Fruit fly (Drosophila melanogaster) whole organism, embryonic: ENCODE results near the gene Jhbp2.
A peak's percentile ranks its signal among the peaks of the same experiment; 100 is the strongest.

ENCODE experiments used
- Antp ChIP-seq: fragments of 200-800 bp; sonication (Bioruptor generic); optimal IDR thresholded peaks from 3 replicates; lab custom pipeline; 2016; ENCODE audit warnings: missing biosample characterization, missing genetic modification characterization
- Atf6 ChIP-seq: fragments of 200-800 bp; sonication (Bioruptor generic); IDR thresholded peaks from 2 replicates; pipeline ENCODE4 v1.3.6; 2022; ENCODE audit warnings: missing biosample characterization, missing genetic modification characterization
- CG10959 ChIP-seq: fragments of 200-800 bp; sonication (Bioruptor generic); IDR thresholded peaks from 2 replicates; pipeline ENCODE4 v1.3.6; 2022; ENCODE audit warnings: missing biosample characterization, missing genetic modification characterization
- CG15479 ChIP-seq: fragments of 200-800 bp; sonication (Bioruptor generic); optimal IDR thresholded peaks from 3 replicates; lab custom pipeline; 2019; ENCODE audit warnings: missing biosample characterization, mild to moderate bottlenecking, missing genetic modification characterization, moderate library complexity
- CG15696 ChIP-seq: fragments of 200-800 bp; sonication (Bioruptor generic); optimal IDR thresholded peaks from 2 replicates; lab custom pipeline; 2019; ENCODE audit warnings: missing biosample characterization, mild to moderate bottlenecking, missing genetic modification characterization, moderate library complexity
- CG17829 ChIP-seq: fragments of 200-800 bp; optimal IDR thresholded peaks from 2 replicates; lab custom pipeline; 2019; ENCODE audit warnings: missing biosample characterization, mild to moderate bottlenecking, missing genetic modification characterization, moderate library complexity
- CG18262 ChIP-seq: fragments of 200-800 bp; optimal IDR thresholded peaks from 3 replicates; lab custom pipeline; 2019; ENCODE audit warnings: missing biosample characterization, mild to moderate bottlenecking, missing genetic modification characterization, moderate library complexity
- CG2116 ChIP-seq: fragments of 200-800 bp; sonication (Bioruptor generic); optimal IDR thresholded peaks from 3 replicates; lab custom pipeline; 2018; ENCODE audit warnings: missing biosample characterization, mild to moderate bottlenecking, missing genetic modification characterization
- CG2199 ChIP-seq: fragments of 200-800 bp; sonication (Bioruptor generic); IDR thresholded peaks from 3 replicates; pipeline ENCODE4 v1.3.6; 2022; ENCODE audit warnings: missing biosample characterization, missing genetic modification characterization
- CG2712 ChIP-seq: fragments of 200-800 bp; optimal IDR thresholded peaks from 3 replicates; lab custom pipeline; 2019; ENCODE audit warnings: missing biosample characterization, mild to moderate bottlenecking, missing genetic modification characterization, moderate library complexity
- CG34224 ChIP-seq: fragments of 200-800 bp; sonication (Bioruptor generic); IDR thresholded peaks from 3 replicates; pipeline ENCODE4 v1.3.6; 2022; ENCODE audit warnings: missing biosample characterization, missing genetic modification characterization; ENCODE audit not compliant: partially characterized antibody
- CG8924 ChIP-seq: fragments of 200-800 bp; optimal IDR thresholded peaks from 3 replicates; lab custom pipeline; 2019; ENCODE audit warnings: missing biosample characterization, mild to moderate bottlenecking, missing genetic modification characterization, moderate library complexity
- Camta ChIP-seq: fragments of 200-800 bp; sonication (Bioruptor generic); optimal IDR thresholded peaks from 2 replicates; lab custom pipeline; 2016; ENCODE audit warnings: missing biosample characterization, missing genetic modification characterization
- D19A ChIP-seq: fragments of 200-800 bp; optimal IDR thresholded peaks from 3 replicates; lab custom pipeline; 2019; ENCODE audit warnings: missing biosample characterization, mild to moderate bottlenecking, missing genetic modification characterization, moderate library complexity
- E2f1 ChIP-seq: fragments of 200-800 bp; sonication (Bioruptor generic); IDR thresholded peaks from 2 replicates; pipeline ENCODE4 v1.3.6; 2022; ENCODE audit warnings: missing biosample characterization, missing genetic modification characterization
- Ets65A ChIP-seq: fragments of 200-800 bp; sonication (Bioruptor generic); peaks from one replicate; lab custom pipeline; 2016; ENCODE audit warnings: missing biosample characterization, missing genetic modification characterization
- Hr51 ChIP-seq, 2 experiments: fragments of 200-800 bp; sonication (Bioruptor generic); optimal IDR thresholded peaks; 2 replicates in 1 of 2; 3 replicates in 1 of 2; lab custom pipeline; 2016 to 2018; ENCODE audit warnings: missing biosample characterization in 2 of 2, missing genetic modification characterization in 2 of 2, mild to moderate bottlenecking in 1 of 2, moderate library complexity in 1 of 2
- Kr ChIP-seq: fragments of 200-800 bp; sonication (Bioruptor generic); optimal IDR thresholded peaks from 2 replicates; lab custom pipeline; 2017; ENCODE audit warnings: missing biosample characterization, mild to moderate bottlenecking, missing genetic modification characterization
- MBD-R2 ChIP-seq: fragments of 200-800 bp; sonication (Bioruptor generic); IDR thresholded peaks from 2 replicates; pipeline ENCODE4 v1.3.6; 2022; ENCODE audit warnings: missing biosample characterization, missing genetic modification characterization
- Med ChIP-seq: fragments of 200-800 bp; sonication (Bioruptor generic); peaks from one replicate; lab custom pipeline; 2016; ENCODE audit warnings: missing biosample characterization, missing genetic modification characterization, mild to moderate bottlenecking, inconsistent platforms, moderate library complexity
- Optix ChIP-seq: fragments of 200-800 bp; sonication (Bioruptor generic); IDR thresholded peaks from 3 replicates; pipeline ENCODE4 v1.3.6; 2022; ENCODE audit warnings: missing biosample characterization, missing genetic modification characterization
- Pdp1 ChIP-seq, 2 experiments: fragments of 200-800 bp; sonication (Bioruptor generic); optimal IDR thresholded peaks; 3 replicates each; lab custom pipeline; 2016; ENCODE audit warnings: missing biosample characterization in 2 of 2, missing genetic modification characterization in 2 of 2, mild to moderate bottlenecking in 1 of 2, moderate library complexity in 1 of 2
- Side ChIP-seq: fragments of 200-800 bp; sonication (Bioruptor generic); optimal IDR thresholded peaks from 2 replicates; lab custom pipeline; 2016; ENCODE audit warnings: missing biosample characterization, missing genetic modification characterization
- Sry-δ ChIP-seq: fragments of 200-800 bp; sonication (Bioruptor generic); optimal IDR thresholded peaks from 2 replicates; lab custom pipeline; 2016; ENCODE audit warnings: missing biosample characterization, missing genetic modification characterization
- Trl ChIP-seq, 3 experiments: fragments of >200 bp in 2 of 3; fragments of 200-800 bp in 1 of 3; sonication (Bioruptor generic) in 1 of 3; optimal IDR thresholded peaks; 2 replicates in 1 of 3; 3 replicates in 2 of 3; lab custom pipeline; 2016 to 2017; ENCODE audit warnings: missing biosample characterization in 1 of 3, missing genetic modification characterization in 1 of 3
- Xrp1 ChIP-seq: fragments of 200-800 bp; sonication (Bioruptor generic); IDR thresholded peaks from 2 replicates; pipeline ENCODE4 v1.3.6; 2022; ENCODE audit warnings: missing biosample characterization, missing genetic modification characterization
- ash1 ChIP-seq: fragments of 200-800 bp; sonication (Bioruptor generic); optimal IDR thresholded peaks from 2 replicates; lab custom pipeline; 2018; ENCODE audit warnings: missing biosample characterization, mild to moderate bottlenecking, missing genetic modification characterization
- bbx ChIP-seq: fragments of 200-800 bp; sonication (Bioruptor generic); IDR thresholded peaks from 2 replicates; pipeline ENCODE4 v1.3.6; 2022; ENCODE audit warnings: missing biosample characterization, missing genetic modification characterization; ENCODE audit not compliant: partially characterized antibody
- cad ChIP-seq: fragments of >200 bp; optimal IDR thresholded peaks from 2 replicates; lab custom pipeline; 2017; ENCODE audit warnings: missing biosample characterization, missing genetic modification characterization
- crol ChIP-seq: fragments of 200-800 bp; sonication (Bioruptor generic); IDR thresholded peaks from 2 replicates; pipeline ENCODE4 v1.3.6; 2022; ENCODE audit warnings: missing biosample characterization, missing genetic modification characterization
- dmrt99B ChIP-seq: fragments of 200-800 bp; sonication (Bioruptor generic); optimal IDR thresholded peaks from 2 replicates; lab custom pipeline; 2018; ENCODE audit warnings: missing biosample characterization, mild to moderate bottlenecking, missing genetic modification characterization, moderate library complexity
- fd102C ChIP-seq: fragments of 200-800 bp; sonication (Bioruptor generic); optimal IDR thresholded peaks from 2 replicates; lab custom pipeline; 2018; ENCODE audit warnings: missing biosample characterization, mild to moderate bottlenecking, missing genetic modification characterization, moderate library complexity
- grau ChIP-seq: fragments of 200-800 bp; optimal IDR thresholded peaks from 3 replicates; lab custom pipeline; 2019; ENCODE audit warnings: missing biosample characterization, mild to moderate bottlenecking, missing genetic modification characterization, moderate library complexity
- hbn ChIP-seq: fragments of 200-800 bp; sonication (Bioruptor generic); IDR thresholded peaks from 2 replicates; pipeline ENCODE4 v1.3.6; 2022; ENCODE audit warnings: missing biosample characterization, missing genetic modification characterization; ENCODE audit not compliant: partially characterized antibody
- kah ChIP-seq: fragments of 200-800 bp; sonication (Bioruptor generic); optimal IDR thresholded peaks from 2 replicates; lab custom pipeline; 2018; ENCODE audit warnings: missing biosample characterization, mild to moderate bottlenecking, missing genetic modification characterization
- kni ChIP-seq: fragments of 200-800 bp; sonication (Bioruptor generic); optimal IDR thresholded peaks from 3 replicates; lab custom pipeline; 2017; ENCODE audit warnings: mild to moderate bottlenecking, missing biosample characterization, missing genetic modification reagents, missing genetic modification characterization
- lilli ChIP-seq: fragments of 200-800 bp; sonication (Bioruptor generic); optimal IDR thresholded peaks from 3 replicates; lab custom pipeline; 2016; ENCODE audit warnings: missing biosample characterization, missing genetic modification characterization
- mld ChIP-seq: fragments of 200-800 bp; sonication (Bioruptor generic); IDR thresholded peaks from 3 replicates; pipeline ENCODE4 v1.3.6; 2022; ENCODE audit warnings: missing biosample characterization, missing genetic modification characterization; ENCODE audit not compliant: partially characterized antibody
- nmo ChIP-seq: fragments of 200-800 bp; sonication (Bioruptor generic); optimal IDR thresholded peaks from 2 replicates; lab custom pipeline; 2018; ENCODE audit warnings: missing biosample characterization, mild to moderate bottlenecking, missing genetic modification characterization, moderate library complexity
- pros ChIP-seq: fragments of 200-800 bp; sonication (Bioruptor generic); optimal IDR thresholded peaks from 3 replicates; lab custom pipeline; 2019; ENCODE audit warnings: missing biosample characterization, mild to moderate bottlenecking, missing genetic modification characterization, moderate library complexity
- sens ChIP-seq: fragments of 200-800 bp; sonication (Bioruptor generic); peaks from one replicate; lab custom pipeline; 2016; ENCODE audit warnings: missing biosample characterization, missing genetic modification characterization
- so ChIP-seq: fragments of 200-800 bp; sonication (Bioruptor generic); IDR thresholded peaks from 3 replicates; pipeline ENCODE4 v1.3.6; 2022; ENCODE audit warnings: missing biosample characterization, missing genetic modification characterization
- sug ChIP-seq: fragments of 200-800 bp; optimal IDR thresholded peaks from 2 replicates; lab custom pipeline; 2019; ENCODE audit warnings: missing biosample characterization, mild to moderate bottlenecking, missing genetic modification characterization, moderate library complexity
- tin ChIP-seq: fragments of 200-800 bp; sonication (Bioruptor generic); optimal IDR thresholded peaks from 3 replicates; lab custom pipeline; 2016; ENCODE audit warnings: missing biosample characterization, missing genetic modification characterization
- tio ChIP-seq: fragments of 200-800 bp; sonication (Bioruptor generic); optimal IDR thresholded peaks from 2 replicates; lab custom pipeline; 2017; ENCODE audit warnings: missing biosample characterization, missing genetic modification characterization, inconsistent platforms
- tll ChIP-seq, 2 experiments: fragments of 200-800 bp in 1 of 2; fragments of >200 bp in 1 of 2; sonication (Bioruptor generic) in 1 of 2; optimal IDR thresholded peaks; 2 replicates each; lab custom pipeline; 2017 to 2019; ENCODE audit warnings: missing biosample characterization in 2 of 2, missing genetic modification characterization in 2 of 2, mild to moderate bottlenecking in 1 of 2, moderate library complexity in 1 of 2
- twi ChIP-seq: fragments of 200-800 bp; optimal IDR thresholded peaks from 2 replicates; lab custom pipeline; 2019; ENCODE audit warnings: missing biosample characterization, mild to moderate bottlenecking, missing genetic modification characterization, moderate library complexity
- zen ChIP-seq: fragments of 200-800 bp; sonication (Bioruptor generic); optimal IDR thresholded peaks from 3 replicates; lab custom pipeline; 2018; ENCODE audit warnings: missing biosample characterization, mild to moderate bottlenecking, missing genetic modification characterization, moderate library complexity
- zfh1 ChIP-seq: fragments of 200-800 bp; sonication (Bioruptor generic); IDR thresholded peaks from 3 replicates; pipeline ENCODE4 v1.3.6; 2022; ENCODE audit warnings: missing biosample characterization, missing genetic modification characterization

The Jhbp2 gene

dm6 chr3R:4947732-4948131 is 13.4 kb downstream of the Jhbp2 start:
- TF ChIP-seq bbx (peak; percentile 14; the same call in 1 of the 2 replicates), CG2712 (peak; percentile 3), Sry-δ (GFP tag; lab: Kevin White, UChicago) (no peak), CG18262 (peak; percentile 16), Optix (no peak), CG2199 (GFP tag; lab: Robert Waterston, UW) (peak; percentile 79; the same call in 1 of the 3 replicates), fd102C (GFP tag; lab: Kevin White, UChicago) (peak; percentile 64), Camta (GFP tag; lab: Kevin White, UChicago) (no peak), Trl (optimal IDR thresholded peaks at IDR 0.05; lab: Kevin White, UChicago) (no peak), Trl (GFP tag; optimal IDR thresholded peaks at IDR 0.05; lab: Kevin White, UChicago) (peak; percentile 35), zen (tag; lab: Kevin White, UChicago) (peak; percentile 43), Side (GFP tag; lab: Kevin White, UChicago) (peak; percentile 17), Pdp1 (GFP tag; optimal IDR thresholded peaks at IDR 0.05; lab: Kevin White, UChicago) (peak in 1 of 2 experiments; percentile 5), lilli (GFP tag; lab: Kevin White, UChicago) (peak; percentile 4), CG17829 (tag; lab: Kevin White, UChicago) (peak; percentile 28), Ets65A (GFP tag; lab: Kevin White, UChicago) (peak; percentile 5), CG15479 (GFP tag; lab: Kevin White, UChicago) (peak; percentile 1), Med (peak; percentile 72), pros (GFP tag; lab: Kevin White, UChicago) (peak; percentile 40), nmo (GFP tag; lab: Kevin White, UChicago) (no peak), sug (no peak), Xrp1 (GFP tag; lab: Robert Waterston, UW) (peak; percentile 44; the same call in 1 of the 2 replicates), tin (GFP tag; lab: Kevin White, UChicago) (no peak), Antp (peak; percentile 13), kni (GFP tag; lab: Kevin White, UChicago) (peak; percentile 21), dmrt99B (tag; lab: Kevin White, UChicago) (no peak), CG10959 (0 out of 2 replicates have a peak, but pooled peaks have one; percentile 38), sens (GFP tag; lab: Kevin White, UChicago) (peak; percentile 39), CG15696 (tag; lab: Kevin White, UChicago) (peak; percentile 54), Atf6 (GFP tag; lab: Robert Waterston, UW) (peak; percentile 10; the same call in 1 of the 2 replicates), tll (GFP tag; optimal IDR thresholded peaks at IDR 0.05; lab: Kevin White, UChicago) (peak in 1 of 2 experiments; percentile 39), ash1 (no peak)
- TF ChIP-seq, all 482 proteins: peak for 23

dm6 chr3R:4914439-4914880 is 46.7 kb downstream of the Jhbp2 start:
- TF ChIP-seq grau (tag; lab: Kevin White, UChicago) (peak; percentile 40), CG34224 (GFP tag; lab: Robert Waterston, UW) (no peak), E2f1 (GFP tag; lab: Robert Waterston, UW) (no peak), zfh1 (0 out of 3 replicates have a peak, but pooled peaks have one; percentile 11), kah (GFP tag; lab: Kevin White, UChicago) (peak; percentile 41), kni (GFP tag; lab: Kevin White, UChicago) (peak; percentile 25), twi (peak; percentile 90), D19A (peak; percentile 54), Hr51 (GFP tag; optimal IDR thresholded peaks at IDR 0.05; lab: Kevin White, UChicago) (no peak), mld (GFP tag; lab: Robert Waterston, UW) (0 out of 3 replicates have a peak, but pooled peaks have one; percentile 15), MBD-R2 (GFP tag; lab: Robert Waterston, UW) (0 out of 2 replicates have a peak, but pooled peaks have one; percentile 8), CG2116 (GFP tag; lab: Kevin White, UChicago) (no peak), tll (GFP tag; optimal IDR thresholded peaks at IDR 0.05; lab: Kevin White, UChicago) (peak in 1 of 2 experiments; percentile 53), sens (GFP tag; lab: Kevin White, UChicago) (peak; percentile 83), hbn (GFP tag; lab: Robert Waterston, UW) (no peak), CG8924 (tag; lab: Kevin White, UChicago) (peak; percentile 22), Kr (peak; percentile 78), crol (GFP tag; lab: Robert Waterston, UW) (peak; percentile 86), cad (GFP tag; lab: Kevin White, UChicago) (peak; percentile 47), CG2199 (GFP tag; lab: Robert Waterston, UW) (peak; percentile 82; the same call in 1 of the 3 replicates), tio (GFP tag; lab: Kevin White, UChicago) (no peak), so (GFP tag; lab: Robert Waterston, UW) (no peak)
